Fruit fly (Drosophila melanogaster): ENCODE data around the gene Syx7.

- TF ChIP-seq nerfin-2 (GFP tag; IDR thresholded peaks at IDR 0.05; ENCODE audit: partially characterized antibody), result no peak
- TF ChIP-seq CG14710 (tag; optimal IDR thresholded peaks at IDR 0.05), result no peak
- no peak for TF ChIP-seq toy (GFP tag; IDR thresholded peaks at IDR 0.05)
- TF ChIP-seq bcd (GFP tag; optimal IDR thresholded peaks at IDR 0.05), result no peak
- TF ChIP-seq CG14050 (GFP tag; IDR thresholded peaks at IDR 0.05), result no peak
- TF ChIP-seq Sin3A (optimal IDR thresholded peaks at IDR 0.05), result no peak
- TF ChIP-seq CG14667 (GFP tag; IDR thresholded peaks at IDR 0.05), result no peak
- TF ChIP-seq CG7928 (GFP tag; optimal IDR thresholded peaks at IDR 0.05), result no peak
- TF ChIP-seq Xrp1 (GFP tag; IDR thresholded peaks at IDR 0.05), result no peak
- no peak for TF ChIP-seq stwl (tag; optimal IDR thresholded peaks at IDR 0.05)
- TF ChIP-seq B-H2 (GFP tag; optimal IDR thresholded peaks at IDR 0.05), result no peak
- TF ChIP-seq Max (GFP tag; optimal IDR thresholded peaks at IDR 0.05), result no peak
Measured at dm6 chr3L:21427490-21427889, 18.1 kb upstream of the Syx7 start, which contains the start of gene CG33288.
